Fruit fly (Drosophila melanogaster): Measurements from ENCODE around the gene CG33725.

The CG33725 gene

DNA sequence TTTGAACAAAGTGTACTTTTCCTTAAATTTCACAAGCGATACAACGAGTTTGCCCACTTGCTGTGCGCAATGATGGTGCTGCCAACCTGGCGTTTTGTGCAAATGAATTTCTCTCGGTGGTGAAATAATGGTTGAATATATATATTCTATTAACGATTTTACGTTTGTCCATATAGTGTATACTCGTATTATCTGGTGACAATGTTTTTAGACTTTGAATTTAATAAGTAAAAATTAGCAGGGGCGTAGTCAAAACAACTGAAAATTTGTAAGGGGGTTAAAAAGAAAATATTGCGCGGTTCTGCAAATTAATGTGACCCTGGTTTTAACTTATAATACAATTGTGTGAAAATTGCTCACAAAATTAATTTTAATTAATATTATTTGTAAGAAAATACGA is 41.5 kb downstream of the CG33725 start, which contains the start of the genes ver and Gcn5 (continued):
- TF ChIP-seq Trl (optimal IDR thresholded peaks at IDR 0.05) (no peak), Trl (GFP tag; optimal IDR thresholded peaks at IDR 0.05) (peak; percentile 86), salm (tag; optimal IDR thresholded peaks at IDR 0.05) (peak; percentile 74), cwo (GFP tag; optimal IDR thresholded peaks at IDR 0.05) (peak; percentile 87), CG11085 (GFP tag; IDR thresholded peaks at IDR 0.05) (peak; percentile 86), CG33557 (GFP tag; optimal IDR thresholded peaks at IDR 0.05) (peak; percentile 77), CG2116 (GFP tag; optimal IDR thresholded peaks at IDR 0.05) (peak; percentile 81), wek (GFP tag; optimal IDR thresholded peaks at IDR 0.05) (peak; percentile 52), jing (GFP tag; optimal IDR thresholded peaks at IDR 0.05) (peak; percentile 81), tap (tag; optimal IDR thresholded peaks at IDR 0.05) (peak; percentile 88), Scr (GFP tag; IDR thresholded peaks at IDR 0.05; ENCODE audit: partially characterized antibody) (no peak), sob (GFP tag; IDR thresholded peaks at IDR 0.05) (peak; percentile 94), Antp (GFP tag; optimal IDR thresholded peaks at IDR 0.05) (peak; percentile 79), gt (GFP tag; IDR thresholded peaks at IDR 0.05) (peak; percentile 77), CG6654 (GFP tag; optimal IDR thresholded peaks at IDR 0.05) (peak; percentile 75), ems (GFP tag; optimal IDR thresholded peaks at IDR 0.05) (peak; percentile 90), pho (GFP tag; optimal IDR thresholded peaks at IDR 0.05) (peak; percentile 88), CG2889 (GFP tag; IDR thresholded peaks at IDR 0.05) (peak; percentile 90), CG1602 (GFP tag; optimal IDR thresholded peaks at IDR 0.05) (peak; percentile 92), CoRest (tag; optimal IDR thresholded peaks at IDR 0.05) (peak; percentile 94), CG7556 (GFP tag; optimal IDR thresholded peaks at IDR 0.05) (peak; percentile 89), ttk (GFP tag; IDR thresholded peaks at IDR 0.05) (peak; percentile 90), row (GFP tag; IDR thresholded peaks at IDR 0.05) (peak; percentile 96), Sox100B (GFP tag; optimal IDR thresholded peaks at IDR 0.05) (peak; percentile 91), Med (GFP tag) (peak; percentile 98), CG14710 (tag; optimal IDR thresholded peaks at IDR 0.05) (peak; percentile 91), Six4 (GFP tag; optimal IDR thresholded peaks at IDR 0.05) (peak; percentile 81), gcm2 (GFP tag; optimal IDR thresholded peaks at IDR 0.05) (peak; percentile 59), pzg (GFP tag; optimal IDR thresholded peaks at IDR 0.05) (peak; percentile 52), CG4707 (GFP tag; optimal IDR thresholded peaks at IDR 0.05) (peak; percentile 65), trh (GFP tag; optimal IDR thresholded peaks at IDR 0.05) (peak; percentile 77), CG12219 (GFP tag; optimal IDR thresholded peaks at IDR 0.05) (peak; percentile 83), Sin3A (optimal IDR thresholded peaks at IDR 0.05) (peak; percentile 31), B-H1 (GFP tag; IDR thresholded peaks at IDR 0.05) (peak; percentile 93), Nf-YC (tag; optimal IDR thresholded peaks at IDR 0.05) (peak; percentile 75), CG6813 (GFP tag; optimal IDR thresholded peaks at IDR 0.05) (peak; percentile 83), CG14014 (GFP tag; IDR thresholded peaks at IDR 0.05) (peak; percentile 94), CG17385 (GFP tag; optimal IDR thresholded peaks at IDR 0.05) (peak; percentile 88), CG15269 (tag; optimal IDR thresholded peaks at IDR 0.05) (peak; percentile 95), CG15073 (GFP tag; optimal IDR thresholded peaks at IDR 0.05) (peak; percentile 20), Taf1 (GFP tag; IDR thresholded peaks at IDR 0.05) (peak; percentile 81), CG13296 (GFP tag; optimal IDR thresholded peaks at IDR 0.05) (peak; percentile 92), CG15479 (GFP tag; optimal IDR thresholded peaks at IDR 0.05) (peak; percentile 56), CG2875 (GFP tag; optimal IDR thresholded peaks at IDR 0.05) (peak; percentile 79), CG18619 (GFP tag; optimal IDR thresholded peaks at IDR 0.05) (peak; percentile 88), CG11695 (GFP tag; IDR thresholded peaks at IDR 0.05) (peak; percentile 92), ab (GFP tag; optimal IDR thresholded peaks at IDR 0.05) (peak; percentile 44), CG9797 (GFP tag; optimal IDR thresholded peaks at IDR 0.05) (peak; percentile 67), chn (GFP tag; optimal IDR thresholded peaks at IDR 0.05) (peak; percentile 90), CG8290 (GFP tag; optimal IDR thresholded peaks at IDR 0.05) (peak; percentile 69), CG8290 (tag; optimal IDR thresholded peaks at IDR 0.05) (peak; percentile 52 to 83), Fer3 (tag; optimal IDR thresholded peaks at IDR 0.05) (peak; percentile 92)
